Worm (Caenorhabditis elegans) whole organism, L1 larva: ENCODE results near the gene dex-1.

Experiments used
- C04F5.9 ChIP-seq: sonication (generic microtip); optimal IDR thresholded peaks from 2 replicates; lab custom pipeline; 2016; ENCODE audit warnings: missing genetic modification characterization, missing compliant biosample characterization
- C16A3.4 ChIP-seq: fragments of 150-350 bp; optimal IDR thresholded peaks from 2 replicates; lab custom pipeline; 2014; ENCODE audit warnings: missing biosample characterization, missing genetic modification characterization
- C34B4.2 ChIP-seq: sonication (generic microtip); optimal IDR thresholded peaks from 2 replicates; lab custom pipeline; 2017; ENCODE audit warnings: mild to moderate bottlenecking, missing genetic modification characterization, missing compliant biosample characterization
- aha-1 ChIP-seq: fragments of 150-350 bp; optimal IDR thresholded peaks from 2 replicates; lab custom pipeline; 2014; ENCODE audit warnings: missing biosample characterization, missing genetic modification characterization
- alr-1 ChIP-seq: fragments of 200-800 bp; sonication (Bioruptor generic); optimal IDR thresholded peaks from 2 replicates; lab custom pipeline; 2018; ENCODE audit warnings: borderline replicate concordance, mild to moderate bottlenecking, missing genetic modification characterization, missing compliant biosample characterization
- aly-2 ChIP-seq: fragments of 150-350 bp; optimal IDR thresholded peaks from 2 replicates; lab custom pipeline; 2014; ENCODE audit warnings: missing biosample characterization, missing genetic modification characterization
- blmp-1 ChIP-seq: fragments of 150-350 bp; optimal IDR thresholded peaks from 2 replicates; lab custom pipeline; 2014; ENCODE audit warnings: missing biosample characterization, missing genetic modification characterization
- ceh-63 ChIP-seq: fragments of 200-800 bp; sonication (Bioruptor generic); optimal IDR thresholded peaks from 2 replicates; lab custom pipeline; 2018; ENCODE audit warnings: mild to moderate bottlenecking, missing genetic modification characterization, missing compliant biosample characterization
- ceh-82 ChIP-seq, 3 experiments: fragments of 150-350 bp in 1 of 3; sonication (generic microtip) in 2 of 3; optimal IDR thresholded peaks; 2 replicates each; lab custom pipeline; 2014 to 2017; ENCODE audit warnings: missing biosample characterization in 3 of 3, missing genetic modification characterization in 3 of 3
- ceh-88 ChIP-seq: fragments of 200-800 bp; sonication (Bioruptor generic); IDR thresholded peaks from 2 replicates; pipeline ENCODE4 v1.3.6; 2022; ENCODE audit warnings: missing genetic modification characterization, missing compliant biosample characterization
- ceh-90 ChIP-seq: sonication (generic microtip); optimal IDR thresholded peaks from 2 replicates; lab custom pipeline; 2016; ENCODE audit warnings: missing genetic modification characterization, missing compliant biosample characterization
- ces-1 ChIP-seq: fragments of 150-350 bp; optimal IDR thresholded peaks from 2 replicates; lab custom pipeline; 2014; ENCODE audit warnings: missing biosample characterization, missing genetic modification reagents, missing genetic modification characterization
- efl-1 ChIP-seq, 4 experiments: fragments of 150-350 bp; optimal IDR thresholded peaks in 3 of 4; peaks in 1 of 4; 1 replicate in 1 of 4; 2 replicates in 3 of 4; lab custom pipeline; 2014; ENCODE audit warnings: missing biosample characterization in 2 of 4, missing genetic modification characterization in 2 of 4, missing genetic modification reagents in 2 of 4
- efl-3 ChIP-seq: fragments of 200-800 bp; sonication (Bioruptor generic); optimal IDR thresholded peaks from 2 replicates; lab custom pipeline; 2018; ENCODE audit warnings: mild to moderate bottlenecking, missing genetic modification characterization, missing compliant biosample characterization
- egl-13 ChIP-seq: sonication (generic microtip); optimal IDR thresholded peaks from 2 replicates; lab custom pipeline; 2016; ENCODE audit warnings: missing genotype, missing genetic modification reagents, missing genetic modification characterization, missing compliant biosample characterization
- elt-2 ChIP-seq: sonication (generic microtip); optimal IDR thresholded peaks from 2 replicates; lab custom pipeline; 2016; ENCODE audit warnings: missing genetic modification characterization, mild to moderate bottlenecking, inconsistent platforms, missing compliant biosample characterization, missing genetic modification reagents
- ets-5 ChIP-seq: fragments of 200-800 bp; sonication (Bioruptor generic); IDR thresholded peaks from 2 replicates; pipeline ENCODE4 v1.3.6; 2022; ENCODE audit warnings: missing genetic modification characterization, missing compliant biosample characterization
- fkh-10 ChIP-seq: sonication (generic microtip); optimal IDR thresholded peaks from 2 replicates; lab custom pipeline; 2017; ENCODE audit warnings: missing biosample characterization, missing genetic modification reagents, missing genetic modification characterization
- fkh-4 ChIP-seq: sonication (generic microtip); optimal IDR thresholded peaks from 2 replicates; lab custom pipeline; 2016; ENCODE audit warnings: missing compliant biosample characterization, missing genetic modification characterization, borderline replicate concordance
- fos-1 ChIP-seq: fragments of 150-350 bp; optimal IDR thresholded peaks from 2 replicates; lab custom pipeline; 2014; ENCODE audit warnings: missing biosample characterization, missing genetic modification characterization
- hlh-17 ChIP-seq: fragments of 200-800 bp; sonication (Bioruptor generic); optimal IDR thresholded peaks from 2 replicates; lab custom pipeline; 2018; ENCODE audit warnings: missing genetic modification characterization, mild to moderate bottlenecking, missing compliant biosample characterization, moderate library complexity, borderline replicate concordance
- hlh-4 ChIP-seq: sonication (generic microtip); optimal IDR thresholded peaks from 2 replicates; lab custom pipeline; 2016; ENCODE audit warnings: mild to moderate bottlenecking, missing genetic modification characterization, missing compliant biosample characterization
- hpl-2 ChIP-seq: fragments of 150-350 bp; optimal IDR thresholded peaks from 2 replicates; lab custom pipeline; 2014; ENCODE audit warnings: missing biosample characterization, missing genetic modification reagents, missing genetic modification characterization
- irx-1 ChIP-seq: sonication (generic microtip); optimal IDR thresholded peaks from 2 replicates; lab custom pipeline; 2016; ENCODE audit warnings: missing genetic modification characterization, missing compliant biosample characterization
- isw-1 ChIP-seq: fragments of 200-800 bp; sonication (Bioruptor generic); IDR thresholded peaks from 2 replicates; pipeline ENCODE4 v1.3.6; 2022; ENCODE audit warnings: missing genetic modification characterization, missing compliant biosample characterization
- lin-14 ChIP-seq: fragments of 200-800 bp; sonication (Bioruptor generic); optimal IDR thresholded peaks from 2 replicates; lab custom pipeline; 2018; ENCODE audit warnings: mild to moderate bottlenecking, missing genetic modification characterization, moderate library complexity, missing compliant biosample characterization
- lin-39 ChIP-seq: fragments of 150-350 bp; optimal IDR thresholded peaks from 2 replicates; lab custom pipeline; 2014; ENCODE audit warnings: missing biosample characterization, missing genetic modification reagents, missing genetic modification characterization
- lir-3 ChIP-seq: sonication (generic microtip); optimal IDR thresholded peaks from 2 replicates; lab custom pipeline; 2016; ENCODE audit warnings: mild to moderate bottlenecking, missing genetic modification characterization, moderate library complexity, missing compliant biosample characterization; ENCODE audit not compliant: poor library complexity
- mef-2 ChIP-seq: fragments of 150-350 bp; optimal IDR thresholded peaks from 2 replicates; lab custom pipeline; 2014; ENCODE audit warnings: missing biosample characterization, missing genetic modification characterization
- mep-1 ChIP-seq: fragments of 150-350 bp; optimal IDR thresholded peaks from 2 replicates; lab custom pipeline; 2014; ENCODE audit warnings: missing biosample characterization, missing genetic modification characterization
- nhr-12 ChIP-seq: sonication (generic microtip); optimal IDR thresholded peaks from 2 replicates; lab custom pipeline; 2017; ENCODE audit warnings: missing biosample characterization, missing genetic modification characterization
- nhr-19 ChIP-seq: fragments of 200-800 bp; sonication (Bioruptor generic); conservative IDR thresholded peaks from 2 replicates; pipeline ENCODE4 v1.3.6; 2022; ENCODE audit warnings: missing genetic modification characterization, missing compliant biosample characterization
- nhr-28 ChIP-seq: fragments of 150-350 bp; optimal IDR thresholded peaks from 2 replicates; lab custom pipeline; 2014; ENCODE audit warnings: missing biosample characterization, missing genetic modification characterization
- nhr-71 ChIP-seq: sonication (generic microtip); optimal IDR thresholded peaks from 2 replicates; lab custom pipeline; 2016; ENCODE audit warnings: mild to moderate bottlenecking, missing genetic modification characterization, moderate library complexity, missing compliant biosample characterization
- nhr-76 ChIP-seq: sonication (generic microtip); optimal IDR thresholded peaks from 2 replicates; lab custom pipeline; 2017; ENCODE audit warnings: missing biosample characterization, missing genetic modification characterization
- nhr-77 ChIP-seq: fragments of 150-350 bp; optimal IDR thresholded peaks from 2 replicates; lab custom pipeline; 2014; ENCODE audit warnings: missing biosample characterization, missing genetic modification characterization
- pag-3 ChIP-seq: sonication (generic microtip); optimal IDR thresholded peaks from 2 replicates; lab custom pipeline; 2017; ENCODE audit warnings: missing genetic modification characterization, mild to moderate bottlenecking, missing compliant biosample characterization, antibody characterized with exemption, borderline replicate concordance; ENCODE audit not compliant: insufficient read depth
- pax-3 ChIP-seq: fragments of 200-800 bp; sonication (Bioruptor generic); optimal IDR thresholded peaks from 2 replicates; lab custom pipeline; 2018; ENCODE audit warnings: mild to moderate bottlenecking, missing genetic modification characterization, moderate library complexity, missing compliant biosample characterization
- pqm-1 ChIP-seq: sonication (generic microtip); optimal IDR thresholded peaks from 3 replicates; lab custom pipeline; 2017; ENCODE audit warnings: missing biosample characterization, missing genetic modification characterization
- skn-1 ChIP-seq: fragments of 150-350 bp; optimal IDR thresholded peaks from 2 replicates; lab custom pipeline; 2014; ENCODE audit warnings: missing biosample characterization, missing genetic modification characterization
- snpc-4 ChIP-seq: fragments of 150-350 bp; optimal IDR thresholded peaks from 2 replicates; lab custom pipeline; 2014; ENCODE audit warnings: missing biosample characterization, missing genetic modification characterization
- snu-23 ChIP-seq: sonication (generic microtip); optimal IDR thresholded peaks from 2 replicates; lab custom pipeline; 2016; ENCODE audit warnings: missing genetic modification characterization, missing compliant biosample characterization
- sox-4 ChIP-seq: sonication (generic microtip); optimal IDR thresholded peaks from 2 replicates; lab custom pipeline; 2016; ENCODE audit warnings: missing genetic modification characterization, missing compliant biosample characterization
- sptf-1 ChIP-seq: fragments of 150-350 bp; optimal IDR thresholded peaks from 2 replicates; lab custom pipeline; 2014; ENCODE audit warnings: missing biosample characterization, missing genetic modification characterization
- swsn-7 ChIP-seq: sonication (generic microtip); optimal IDR thresholded peaks from 2 replicates; lab custom pipeline; 2016; ENCODE audit warnings: missing genetic modification characterization, missing compliant biosample characterization
- tbx-2 ChIP-seq: sonication (generic microtip); optimal IDR thresholded peaks from 2 replicates; lab custom pipeline; 2016; ENCODE audit warnings: missing genetic modification characterization, missing compliant biosample characterization
- unc-30 ChIP-seq: sonication (generic microtip); optimal IDR thresholded peaks from 2 replicates; lab custom pipeline; 2017; ENCODE audit warnings: missing biosample characterization, missing genetic modification characterization
- unc-62 ChIP-seq: fragments of 150-350 bp; optimal IDR thresholded peaks from 2 replicates; lab custom pipeline; 2014; ENCODE audit warnings: missing biosample characterization, missing genetic modification reagents, missing genetic modification characterization
- unc-98 ChIP-seq: fragments of 200-800 bp; sonication (Bioruptor generic); IDR thresholded peaks from 2 replicates; pipeline ENCODE4 v1.3.6; 2022; ENCODE audit warnings: missing genetic modification characterization, missing compliant biosample characterization
- vab-15 ChIP-seq: sonication (generic microtip); optimal IDR thresholded peaks from 2 replicates; lab custom pipeline; 2017; ENCODE audit warnings: missing genotype, mild to moderate bottlenecking, missing genetic modification characterization, missing compliant biosample characterization
- xbp-1 ChIP-seq: sonication (generic microtip); optimal IDR thresholded peaks from 2 replicates; lab custom pipeline; 2016; ENCODE audit warnings: missing genetic modification characterization, missing compliant biosample characterization
- zag-1 ChIP-seq: fragments of 150-350 bp; optimal IDR thresholded peaks from 2 replicates; lab custom pipeline; 2014; ENCODE audit warnings: missing biosample characterization, missing genetic modification characterization
- ztf-11 ChIP-seq, 2 experiments: sonication (generic microtip); optimal IDR thresholded peaks; 2 replicates each; lab custom pipeline; 2016 to 2017; ENCODE audit warnings: missing genetic modification characterization in 2 of 2, missing biosample characterization in 1 of 2, missing compliant biosample characterization in 1 of 2
- ztf-4 ChIP-seq: fragments of 150-350 bp; optimal IDR thresholded peaks from 2 replicates; lab custom pipeline; 2014; ENCODE audit warnings: missing biosample characterization, missing genetic modification characterization

The dex-1 gene

DNA sequence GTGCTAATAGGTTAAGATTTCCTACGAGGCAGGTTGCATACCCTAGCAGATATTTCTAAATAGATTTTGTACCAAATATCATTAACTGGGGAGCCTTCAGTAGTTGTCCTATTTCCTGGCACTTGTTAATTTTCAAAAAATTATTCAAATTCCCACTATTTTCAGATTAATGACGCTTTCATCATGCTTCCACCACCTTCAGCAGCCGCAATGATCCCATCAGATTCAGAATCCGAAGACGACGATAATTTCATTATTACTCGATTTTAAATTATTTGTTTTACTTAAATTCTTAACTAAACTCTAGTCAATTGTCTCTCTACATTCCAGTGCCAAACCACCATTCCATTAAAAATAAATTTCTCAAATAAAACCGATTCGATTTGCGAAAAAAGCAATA lies 24.9 kb downstream of the dex-1 start (continued):
- TF ChIP-seq nhr-76 (no peak), nhr-28 (tag; lab: Kevin White, UChicago) (no peak), efl-3 (GFP tag; lab: Kevin White, UChicago) (no peak), xbp-1 (tag; lab: Kevin White, UChicago) (peak; percentile 28), unc-30 (no peak), hlh-4 (tag; lab: Kevin White, UChicago) (no peak), lin-14 (GFP tag; lab: Kevin White, UChicago) (no peak), mep-1 (tag; lab: Kevin White, UChicago) (no peak), fos-1 (tag; lab: Kevin White, UChicago) (no peak), unc-62 (GFP tag; lab: Kevin White, UChicago) (no peak), blmp-1 (no peak), ceh-88 (GFP tag; lab: Robert Waterston, UW) (no peak), mef-2 (tag; lab: Kevin White, UChicago) (no peak), elt-2 (tag; lab: Kevin White, UChicago) (peak; percentile 36), lin-39 (tag; lab: Kevin White, UChicago) (no peak), hpl-2 (GFP tag; lab: Kevin White, UChicago) (no peak), pax-3 (no peak), fkh-10 (GFP tag; lab: Kevin White, UChicago) (no peak), irx-1 (tag; lab: Kevin White, UChicago) (no peak), sox-4 (tag; lab: Kevin White, UChicago) (no peak), lir-3 (tag; lab: Kevin White, UChicago) (peak; percentile 43), ceh-63 (GFP tag; lab: Kevin White, UChicago) (no peak), pag-3 (tag; lab: Kevin White, UChicago) (no peak), hlh-17 (GFP tag; lab: Kevin White, UChicago) (no peak), zag-1 (no peak), nhr-12 (no peak), unc-98 (GFP tag; lab: Robert Waterston, UW) (no peak), C34B4.2 (no peak), snpc-4 (tag; lab: Kevin White, UChicago) (no peak), skn-1 (no peak), tbx-2 (peak; percentile 40), pqm-1 (tag; lab: Kevin White, UChicago) (no peak), ztf-11 (tag; optimal IDR thresholded peaks at IDR 0.05; lab: Kevin White, UChicago) (no peak), nhr-19 (GFP tag; lab: Robert Waterston, UW) (peak; percentile 45), alr-1 (tag; lab: Kevin White, UChicago) (no peak), vab-15 (no peak), isw-1 (GFP tag; lab: Robert Waterston, UW) (no peak), swsn-7 (peak; percentile 5), sptf-1 (tag; lab: Kevin White, UChicago) (no peak), ceh-82 (tag; optimal IDR thresholded peaks at IDR 0.05; lab: Kevin White, UChicago) (no peak), egl-13 (tag; lab: Kevin White, UChicago) (no peak), ceh-90 (no peak), ets-5 (GFP tag; lab: Robert Waterston, UW) (no peak), aly-2 (no peak), ces-1 (GFP tag; lab: Kevin White, UChicago) (no peak), nhr-77 (no peak), aha-1 (no peak), fkh-4 (tag; lab: Kevin White, UChicago) (no peak), efl-1 (optimal IDR thresholded peaks at IDR 0.05; lab: Kevin White, UChicago) (no peak), efl-1 (GFP tag; optimal IDR thresholded peaks at IDR 0.05 in 1 of 2; lab: Kevin White, UChicago) (peak in 1 of 2 experiments; percentile 64), C16A3.4 (tag; lab: Kevin White, UChicago) (no peak), C04F5.9 (no peak), nhr-71 (tag; lab: Kevin White, UChicago) (peak; percentile 71), ztf-4 (tag; lab: Kevin White, UChicago) (peak; percentile 20), snu-23 (GFP tag; lab: Kevin White, UChicago) (peak; percentile 16)
